Worm (Caenorhabditis elegans): ENCODE results near the gene irld-30.

The irld-30 gene

DNA sequence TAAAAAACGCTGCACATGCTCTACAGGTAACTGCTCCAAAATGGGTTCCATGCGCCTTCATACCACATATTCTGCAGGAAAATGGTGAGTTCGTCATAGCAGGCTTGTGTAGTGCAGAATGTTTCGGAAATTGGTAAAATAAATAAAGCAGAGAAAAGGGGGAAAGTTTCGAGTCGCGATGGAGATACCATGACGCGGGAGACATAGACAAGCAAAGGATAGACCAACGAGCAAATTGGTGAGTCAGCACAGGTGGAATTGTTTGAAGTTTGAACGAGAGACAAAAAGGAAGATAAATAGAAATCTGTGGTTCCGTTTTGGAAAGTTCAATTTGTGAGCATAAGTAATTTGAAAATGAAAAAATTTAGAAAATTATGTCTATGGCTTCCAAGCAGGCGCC is 50.9 kb downstream of the irld-30 start, which contains the start of gene nhr-225:
Gene nhr-225 (minus strand): TSS at position 146 of the 400 bp plus-strand sequence.
- TF ChIP-seq flh-1 (GFP tag; optimal IDR thresholded peaks at IDR 0.05) (no peak), nhr-2 (tag; optimal IDR thresholded peaks at IDR 0.05) (no peak), mep-1 (tag; optimal IDR thresholded peaks at IDR 0.05) (no peak), elt-1 (tag; optimal IDR thresholded peaks at IDR 0.05; ENCODE audit: borderline replicate concordance, insufficient read depth) (no peak), sptf-1 (tag; optimal IDR thresholded peaks at IDR 0.05) (no peak), nhr-28 (tag; optimal IDR thresholded peaks at IDR 0.05) (no peak), drap-1 (GFP tag; optimal IDR thresholded peaks at IDR 0.05) (no peak), tbx-8 (GFP tag; optimal IDR thresholded peaks at IDR 0.05) (no peak), cnd-1 (tag; optimal IDR thresholded peaks at IDR 0.05) (no peak)

All from whole organism, mixed stage, embryonic.